Fruit fly (Drosophila melanogaster) whole organism, embryonic: ENCODE data around the gene alpha-Spec.

Experiments used
- B-H1 ChIP-seq: fragments of 200-800 bp; sonication (Bioruptor generic); IDR thresholded peaks from 3 replicates; pipeline ENCODE4 v1.3.6; 2022; ENCODE audit warnings: missing biosample characterization, missing genetic modification characterization
- BEAF-32 ChIP-seq: fragments of 200-800 bp; sonication (Bioruptor generic); optimal IDR thresholded peaks from 3 replicates; lab custom pipeline; 2017; ENCODE audit warnings: missing biosample characterization, missing genetic modification characterization, mild to moderate bottlenecking, moderate library complexity, missing genetic modification reagents
- CG1024 ChIP-seq: fragments of 200-800 bp; sonication (Bioruptor generic); IDR thresholded peaks from 2 replicates; pipeline ENCODE4 v1.3.6; 2022; ENCODE audit warnings: missing biosample characterization, missing genetic modification characterization
- CG10274 ChIP-seq: fragments of 200-800 bp; sonication (Bioruptor generic); optimal IDR thresholded peaks from 3 replicates; lab custom pipeline; 2017; ENCODE audit warnings: missing biosample characterization, mild to moderate bottlenecking, missing genetic modification characterization
- CG10321 ChIP-seq: fragments of 200-800 bp; sonication (Bioruptor generic); IDR thresholded peaks from 2 replicates; pipeline ENCODE4 v1.3.6; 2022; ENCODE audit warnings: missing biosample characterization, missing genetic modification characterization
- CG10462 ChIP-seq: fragments of 200-800 bp; sonication (Bioruptor generic); optimal IDR thresholded peaks from 2 replicates; lab custom pipeline; 2016; ENCODE audit warnings: missing biosample characterization, missing genetic modification characterization
- CG11398 ChIP-seq: fragments of 200-800 bp; sonication (Bioruptor generic); optimal IDR thresholded peaks from 2 replicates; lab custom pipeline; 2016; ENCODE audit warnings: missing biosample characterization, missing genetic modification characterization
- CG11695 ChIP-seq: fragments of 200-800 bp; sonication (Bioruptor generic); IDR thresholded peaks from 3 replicates; pipeline ENCODE4 v1.3.6; 2022; ENCODE audit warnings: missing biosample characterization, missing genetic modification characterization
- CG13624 ChIP-seq: fragments of 200-800 bp; sonication (Bioruptor generic); optimal IDR thresholded peaks from 2 replicates; lab custom pipeline; 2016; ENCODE audit warnings: missing biosample characterization, missing genetic modification characterization
- CG14441 ChIP-seq: fragments of 200-800 bp; sonication (Bioruptor generic); IDR thresholded peaks from 2 replicates; pipeline ENCODE4 v1.3.6; 2022; ENCODE audit warnings: missing biosample characterization, missing genetic modification characterization
- CG17186 ChIP-seq: fragments of 200-800 bp; sonication (Bioruptor generic); optimal IDR thresholded peaks from 3 replicates; lab custom pipeline; 2017; ENCODE audit warnings: missing biosample characterization, missing genetic modification reagents, missing genetic modification characterization
- CG17359 ChIP-seq: fragments of 200-800 bp; sonication (Bioruptor generic); optimal IDR thresholded peaks from 3 replicates; lab custom pipeline; 2018; ENCODE audit warnings: missing biosample characterization, mild to moderate bottlenecking, missing genetic modification characterization, moderate library complexity
- CG18599 ChIP-seq: fragments of 200-800 bp; sonication (Bioruptor generic); optimal IDR thresholded peaks from 3 replicates; lab custom pipeline; 2017; ENCODE audit warnings: missing biosample characterization, missing genetic modification characterization, mild to moderate bottlenecking, moderate library complexity, missing genetic modification reagents
- CG3838 ChIP-seq: fragments of 200-800 bp; sonication (Bioruptor generic); optimal IDR thresholded peaks from 3 replicates; lab custom pipeline; 2016; ENCODE audit warnings: missing biosample characterization, missing genetic modification characterization
- CG43689 ChIP-seq: fragments of 200-800 bp; sonication (Bioruptor generic); IDR thresholded peaks from 2 replicates; pipeline ENCODE4 v1.3.6; 2022; ENCODE audit warnings: missing biosample characterization, missing genetic modification characterization
- CG5953 ChIP-seq: fragments of 200-800 bp; sonication (Bioruptor generic); IDR thresholded peaks from 2 replicates; pipeline ENCODE4 v1.3.6; 2022; ENCODE audit warnings: missing biosample characterization, missing genetic modification characterization
- CG6175 ChIP-seq: fragments of 200-800 bp; sonication (Bioruptor generic); IDR thresholded peaks from 3 replicates; pipeline ENCODE4 v1.3.6; 2022; ENCODE audit warnings: missing biosample characterization, missing genetic modification characterization
- CG9437 ChIP-seq: fragments of 200-800 bp; sonication (Bioruptor generic); optimal IDR thresholded peaks from 2 replicates; lab custom pipeline; 2018; ENCODE audit warnings: missing biosample characterization, mild to moderate bottlenecking, missing genetic modification characterization
- Dfd ChIP-seq, 2 experiments: fragments of >200 bp; optimal IDR thresholded peaks; 2 replicates each; lab custom pipeline; 2017; ENCODE audit warnings: missing biosample characterization in 2 of 2, missing genetic modification characterization in 2 of 2
- GATAe ChIP-seq: fragments of 200-800 bp; sonication (Bioruptor generic); conservative IDR thresholded peaks from 2 replicates; pipeline ENCODE4 v1.3.6; 2022; ENCODE audit warnings: missing biosample characterization, missing genetic modification characterization
- HLH54F ChIP-seq: fragments of 200-800 bp; sonication (Bioruptor generic); optimal IDR thresholded peaks from 3 replicates; lab custom pipeline; 2016; ENCODE audit warnings: missing biosample characterization, missing genetic modification characterization
- HmgD ChIP-seq: fragments of 200-800 bp; sonication (Bioruptor generic); optimal IDR thresholded peaks from 3 replicates; lab custom pipeline; 2016; ENCODE audit warnings: missing biosample characterization, missing genetic modification characterization
- Hmr ChIP-seq: fragments of 200-800 bp; sonication (Bioruptor generic); optimal IDR thresholded peaks from 3 replicates; lab custom pipeline; 2017; ENCODE audit warnings: mild to moderate bottlenecking, missing biosample characterization, missing genetic modification reagents, missing genetic modification characterization
- Hr39 ChIP-seq: fragments of >200 bp; optimal IDR thresholded peaks from 2 replicates; lab custom pipeline; 2017
- Max ChIP-seq: fragments of 200-800 bp; sonication (Bioruptor generic); optimal IDR thresholded peaks from 2 replicates; lab custom pipeline; 2016; ENCODE audit warnings: missing biosample characterization, mild to moderate bottlenecking, missing genetic modification characterization
- Mrtf ChIP-seq: fragments of 200-800 bp; sonication (Bioruptor generic); IDR thresholded peaks from 3 replicates; pipeline ENCODE4 v1.3.6; 2022; ENCODE audit warnings: missing biosample characterization, missing genetic modification characterization
- Oli ChIP-seq: fragments of 200-800 bp; sonication (Bioruptor generic); optimal IDR thresholded peaks from 2 replicates; lab custom pipeline; 2018; ENCODE audit warnings: missing biosample characterization, mild to moderate bottlenecking, missing genetic modification characterization, moderate library complexity
- Opbp ChIP-seq: fragments of 200-800 bp; sonication (Bioruptor generic); IDR thresholded peaks from 3 replicates; pipeline ENCODE4 v1.3.6; 2022; ENCODE audit warnings: missing biosample characterization, missing genetic modification characterization; ENCODE audit not compliant: partially characterized antibody
- Rfx ChIP-seq: fragments of 200-800 bp; sonication (Bioruptor generic); IDR thresholded peaks from 2 replicates; pipeline ENCODE4 v1.3.6; 2022; ENCODE audit warnings: missing biosample characterization, missing genetic modification characterization
- Rx ChIP-seq: fragments of 200-800 bp; sonication (Bioruptor generic); IDR thresholded peaks from 2 replicates; pipeline ENCODE4 v1.3.6; 2022; ENCODE audit warnings: missing biosample characterization, missing genetic modification characterization
- Taf1 ChIP-seq: fragments of 200-800 bp; sonication (Bioruptor generic); IDR thresholded peaks from 2 replicates; pipeline ENCODE4 v1.3.6; 2022; ENCODE audit warnings: missing biosample characterization, missing genetic modification characterization
- bcd ChIP-seq: fragments of 200-800 bp; sonication (Bioruptor generic); optimal IDR thresholded peaks from 2 replicates; lab custom pipeline; 2017; ENCODE audit warnings: missing biosample characterization, mild to moderate bottlenecking, missing genetic modification characterization
- bigmax ChIP-seq: fragments of 200-800 bp; sonication (Bioruptor generic); optimal IDR thresholded peaks from 2 replicates; lab custom pipeline; 2018; ENCODE audit warnings: missing biosample characterization, mild to moderate bottlenecking, missing genetic modification characterization
- cad ChIP-seq: fragments of >200 bp; optimal IDR thresholded peaks from 2 replicates; lab custom pipeline; 2017; ENCODE audit warnings: missing biosample characterization, missing genetic modification characterization
- cwo ChIP-seq: fragments of 200-800 bp; sonication (Bioruptor generic); optimal IDR thresholded peaks from 3 replicates; lab custom pipeline; 2017; ENCODE audit warnings: missing biosample characterization, missing genetic modification characterization, mild to moderate bottlenecking, moderate library complexity, missing genetic modification reagents
- esg ChIP-seq: fragments of 200-800 bp; sonication (Bioruptor generic); conservative IDR thresholded peaks from 2 replicates; pipeline ENCODE4 v1.3.6; 2022; ENCODE audit warnings: missing biosample characterization, missing genetic modification characterization
- grau ChIP-seq: fragments of 200-800 bp; optimal IDR thresholded peaks from 3 replicates; lab custom pipeline; 2019; ENCODE audit warnings: missing biosample characterization, mild to moderate bottlenecking, missing genetic modification characterization, moderate library complexity
- jigr1 ChIP-seq: fragments of 200-800 bp; sonication (Bioruptor generic); IDR thresholded peaks from 3 replicates; pipeline ENCODE4 v1.3.6; 2022; ENCODE audit warnings: missing biosample characterization, missing genetic modification characterization
- ken ChIP-seq: fragments of 200-800 bp; sonication (Bioruptor generic); IDR thresholded peaks from 3 replicates; pipeline ENCODE4 v1.3.6; 2022; ENCODE audit warnings: missing biosample characterization, missing genetic modification characterization
- lilli ChIP-seq: fragments of 200-800 bp; sonication (Bioruptor generic); optimal IDR thresholded peaks from 3 replicates; lab custom pipeline; 2016; ENCODE audit warnings: missing biosample characterization, missing genetic modification characterization
- lov ChIP-seq, 2 experiments: fragments of 200-800 bp in 1 of 2; fragments of >200 bp in 1 of 2; sonication (Bioruptor generic) in 1 of 2; IDR thresholded peaks in 1 of 2; optimal IDR thresholded peaks in 1 of 2; 2 replicates in 1 of 2; 3 replicates in 1 of 2; pipeline versions ENCODE4 v1.3.6 to Lab custom; 2017 to 2022; ENCODE audit warnings: missing biosample characterization in 1 of 2, missing genetic modification characterization in 1 of 2
- nau ChIP-seq: fragments of 200-800 bp; sonication (Bioruptor generic); optimal IDR thresholded peaks from 3 replicates; lab custom pipeline; 2017; ENCODE audit warnings: missing biosample characterization, mild to moderate bottlenecking, missing genetic modification characterization, missing genetic modification reagents
- onecut ChIP-seq: fragments of 200-800 bp; sonication (Bioruptor generic); IDR thresholded peaks from 2 replicates; pipeline ENCODE4 v1.3.6; 2022; ENCODE audit warnings: missing biosample characterization, missing genetic modification characterization
- peb ChIP-seq: fragments of 200-800 bp; sonication (Bioruptor generic); IDR thresholded peaks from 2 replicates; pipeline ENCODE4 v1.3.6; 2022; ENCODE audit warnings: missing biosample characterization, missing genetic modification characterization
- pfk ChIP-seq: fragments of 200-800 bp; sonication (Bioruptor generic); optimal IDR thresholded peaks from 2 replicates; lab custom pipeline; 2018; ENCODE audit warnings: missing biosample characterization, mild to moderate bottlenecking, missing genetic modification characterization, moderate library complexity
- psq ChIP-seq: fragments of 200-800 bp; sonication (Bioruptor generic); optimal IDR thresholded peaks from 2 replicates; lab custom pipeline; 2017; ENCODE audit warnings: missing biosample characterization, missing genetic modification characterization
- salm ChIP-seq: fragments of 200-800 bp; sonication (Bioruptor generic); optimal IDR thresholded peaks from 2 replicates; lab custom pipeline; 2018; ENCODE audit warnings: missing biosample characterization, mild to moderate bottlenecking, missing genetic modification characterization
- sima ChIP-seq: fragments of 200-800 bp; sonication (Bioruptor generic); optimal IDR thresholded peaks from 2 replicates; lab custom pipeline; 2016; ENCODE audit warnings: missing biosample characterization, missing genetic modification characterization
- unc-4 ChIP-seq: fragments of 200-800 bp; sonication (Bioruptor generic); IDR thresholded peaks from 2 replicates; pipeline ENCODE4 v1.3.6; 2022; ENCODE audit warnings: missing biosample characterization, missing genetic modification characterization; ENCODE audit not compliant: partially characterized antibody
- wdn ChIP-seq: fragments of 200-800 bp; sonication (Bioruptor generic); IDR thresholded peaks from 2 replicates; pipeline ENCODE4 v1.3.6; 2022; ENCODE audit warnings: missing biosample characterization, missing genetic modification characterization
- yki ChIP-seq: fragments of >200 bp; optimal IDR thresholded peaks from 3 replicates; lab custom pipeline; 2018
- zfh2 ChIP-seq: fragments of 200-800 bp; sonication (Bioruptor generic); optimal IDR thresholded peaks from 2 replicates; lab custom pipeline; 2016; ENCODE audit warnings: missing biosample characterization, missing genetic modification characterization

alpha-Spec gene

DNA sequence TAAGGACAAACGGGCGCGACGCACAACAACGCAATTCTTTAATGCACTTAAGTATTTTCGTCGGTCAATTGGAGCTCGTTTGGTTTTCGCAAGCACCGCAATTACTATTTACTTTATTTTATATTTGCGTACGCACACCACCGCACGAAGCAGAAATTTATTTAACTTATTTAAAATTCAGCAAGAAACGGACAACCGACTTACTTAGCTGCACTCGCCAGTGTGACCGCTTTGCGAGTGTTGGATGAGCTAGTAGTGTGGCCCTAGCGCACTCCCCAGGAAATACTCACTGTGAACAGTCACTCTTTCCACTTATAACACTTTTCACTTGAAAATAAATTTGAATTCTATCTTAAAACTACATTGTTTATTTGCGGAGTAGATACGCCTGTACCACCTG lies 64.3 kb downstream of the alpha-Spec start, which contains the start of gene drpr (continued):
- TF ChIP-seq BEAF-32 (GFP tag; lab: Kevin White, UChicago) = peak; percentile 32
- TF ChIP-seq Taf1 (GFP tag; lab: Robert Waterston, UW) = no peak
- no peak for TF ChIP-seq peb (GFP tag; lab: Robert Waterston, UW)
- TF ChIP-seq GATAe (GFP tag; lab: Robert Waterston, UW) = no peak
- no peak for TF ChIP-seq cwo
- TF ChIP-seq CG1024 (GFP tag; lab: Robert Waterston, UW) = no peak
- TF ChIP-seq CG11398 (GFP tag; lab: Kevin White, UChicago) = no peak
- TF ChIP-seq CG17186 (GFP tag; lab: Kevin White, UChicago) = peak; percentile 11
- TF ChIP-seq Max (GFP tag; lab: Kevin White, UChicago) = no peak
- no peak for TF ChIP-seq Oli (tag; lab: Kevin White, UChicago)
- no peak for TF ChIP-seq CG10462
- peak; percentile 14; the same call in 1 of the 2 replicates for TF ChIP-seq CG14441 (GFP tag; lab: Robert Waterston, UW)
- no peak for TF ChIP-seq HLH54F (GFP tag; lab: Kevin White, UChicago)
- no peak for TF ChIP-seq lov (optimal IDR thresholded peaks at IDR 0.05; lab: Kevin White, UChicago)
- TF ChIP-seq lov (GFP tag; IDR thresholded peaks at IDR 0.05; lab: Robert Waterston, UW) = no peak
- TF ChIP-seq CG3838 (GFP tag; lab: Kevin White, UChicago) = peak; percentile 12
- no peak for TF ChIP-seq pfk
- TF ChIP-seq CG17359 = peak; percentile 21
- no peak for TF ChIP-seq salm
- no peak for TF ChIP-seq CG13624 (GFP tag; lab: Kevin White, UChicago)
- TF ChIP-seq CG10321 = no peak
- no peak for TF ChIP-seq esg (GFP tag; lab: Robert Waterston, UW)
- TF ChIP-seq HmgD (GFP tag; lab: Kevin White, UChicago) = peak; percentile 9
- TF ChIP-seq Opbp (GFP tag; lab: Robert Waterston, UW) = no peak
- peak; percentile 27 for TF ChIP-seq grau (tag; lab: Kevin White, UChicago)
- no peak for TF ChIP-seq CG9437 (GFP tag; lab: Kevin White, UChicago)
- peak; percentile 43 for TF ChIP-seq nau (GFP tag; lab: Kevin White, UChicago)
- TF ChIP-seq B-H1 = no peak
- no peak for TF ChIP-seq unc-4
- no peak for TF ChIP-seq wdn (GFP tag; lab: Robert Waterston, UW)
- TF ChIP-seq Hmr (GFP tag; lab: Kevin White, UChicago) = peak; percentile 41
- no peak for TF ChIP-seq Hr39 (lab: Kevin White, UChicago)
- no peak for TF ChIP-seq CG5953 (GFP tag; lab: Robert Waterston, UW)
- TF ChIP-seq onecut (GFP tag; lab: Robert Waterston, UW) = no peak
- no peak for TF ChIP-seq Mrtf (GFP tag; lab: Robert Waterston, UW)
- peak; percentile 10; the same call in 1 of the 2 replicates for TF ChIP-seq Rfx
- no peak for TF ChIP-seq CG11695
- no peak for TF ChIP-seq cad (GFP tag; lab: Kevin White, UChicago)
- no peak for TF ChIP-seq bcd (GFP tag; lab: Kevin White, UChicago)
- TF ChIP-seq lilli (GFP tag; lab: Kevin White, UChicago) = no peak
- TF ChIP-seq Dfd (GFP tag; optimal IDR thresholded peaks at IDR 0.05; lab: Kevin White, UChicago) = no peak
- TF ChIP-seq CG6175 = no peak
- TF ChIP-seq zfh2 = no peak
- TF ChIP-seq CG43689 (GFP tag; lab: Robert Waterston, UW) = no peak
- TF ChIP-seq yki (lab: Kevin White, UChicago) = no peak
- no peak for TF ChIP-seq psq
- no peak for TF ChIP-seq bigmax (GFP tag; lab: Kevin White, UChicago)
- TF ChIP-seq sima (GFP tag; lab: Kevin White, UChicago) = no peak
- no peak for TF ChIP-seq jigr1
- TF ChIP-seq ken (GFP tag; lab: Robert Waterston, UW) = 0 out of 3 replicates have a peak, but pooled peaks have one; percentile 3
- TF ChIP-seq CG10274 = no peak
- TF ChIP-seq Rx = no peak
- no peak for TF ChIP-seq CG18599 (GFP tag; lab: Kevin White, UChicago)
